Fruit fly (Drosophila melanogaster) whole organism, embryonic: Measurements from ENCODE around the gene Sirt4.

Experiments used
- Ada2b ChIP-seq: fragments of 200-800 bp; sonication (Bioruptor generic); IDR thresholded peaks from 2 replicates; pipeline ENCODE4 v1.3.6; 2022; ENCODE audit warnings: missing biosample characterization, missing genetic modification characterization
- Antp ChIP-seq: fragments of 200-800 bp; sonication (Bioruptor generic); optimal IDR thresholded peaks from 3 replicates; lab custom pipeline; 2016; ENCODE audit warnings: missing biosample characterization, missing genetic modification characterization
- Bdp1 ChIP-seq: fragments of 200-800 bp; sonication (Bioruptor generic); optimal IDR thresholded peaks from 3 replicates; lab custom pipeline; 2016; ENCODE audit warnings: missing biosample characterization, missing genetic modification characterization
- C15 ChIP-seq: fragments of 200-800 bp; sonication (Bioruptor generic); IDR thresholded peaks from 3 replicates; pipeline ENCODE4 v1.3.6; 2022; ENCODE audit warnings: missing biosample characterization, missing genetic modification characterization
- CG10462 ChIP-seq: fragments of 200-800 bp; sonication (Bioruptor generic); optimal IDR thresholded peaks from 2 replicates; lab custom pipeline; 2016; ENCODE audit warnings: missing biosample characterization, missing genetic modification characterization
- CG10565 ChIP-seq: fragments of 200-800 bp; sonication (Bioruptor generic); optimal IDR thresholded peaks from 3 replicates; lab custom pipeline; 2016; ENCODE audit warnings: missing biosample characterization, mild to moderate bottlenecking, missing genetic modification characterization
- CG10654 ChIP-seq: fragments of 200-800 bp; sonication (Bioruptor generic); optimal IDR thresholded peaks from 2 replicates; lab custom pipeline; 2016; ENCODE audit warnings: missing biosample characterization, missing genetic modification characterization
- CG12104 ChIP-seq: fragments of 200-800 bp; sonication (Bioruptor generic); optimal IDR thresholded peaks from 3 replicates; lab custom pipeline; 2016; ENCODE audit warnings: missing biosample characterization, missing genetic modification characterization
- CG12219 ChIP-seq: fragments of 200-800 bp; sonication (Bioruptor generic); optimal IDR thresholded peaks from 3 replicates; lab custom pipeline; 2018; ENCODE audit warnings: missing biosample characterization, mild to moderate bottlenecking, missing genetic modification characterization
- CG12744 ChIP-seq: fragments of 200-800 bp; sonication (Bioruptor generic); optimal IDR thresholded peaks from 2 replicates; lab custom pipeline; 2016; ENCODE audit warnings: missing biosample characterization, missing genetic modification characterization
- CG12769 ChIP-seq: fragments of 200-800 bp; sonication (Bioruptor generic); optimal IDR thresholded peaks from 2 replicates; lab custom pipeline; 2019; ENCODE audit warnings: missing biosample characterization, mild to moderate bottlenecking, missing genetic modification characterization, moderate library complexity
- CG13424 ChIP-seq: fragments of 200-800 bp; sonication (Bioruptor generic); optimal IDR thresholded peaks from 2 replicates; lab custom pipeline; 2019; ENCODE audit warnings: missing biosample characterization, mild to moderate bottlenecking, missing genetic modification characterization, moderate library complexity
- CG14050 ChIP-seq: fragments of 200-800 bp; sonication (Bioruptor generic); IDR thresholded peaks from 3 replicates; pipeline ENCODE4 v1.3.6; 2022; ENCODE audit warnings: missing biosample characterization, missing genetic modification characterization
- CG14667 ChIP-seq: fragments of 200-800 bp; sonication (Bioruptor generic); IDR thresholded peaks from 2 replicates; pipeline ENCODE4 v1.3.6; 2022; ENCODE audit warnings: missing biosample characterization, missing genetic modification characterization
- CG14965 ChIP-seq: fragments of 200-800 bp; sonication (Bioruptor generic); optimal IDR thresholded peaks from 2 replicates; lab custom pipeline; 2016; ENCODE audit warnings: missing biosample characterization, missing genetic modification characterization, borderline replicate concordance
- CG16779 ChIP-seq: fragments of 200-800 bp; sonication (Bioruptor generic); IDR thresholded peaks from 2 replicates; pipeline ENCODE4 v1.3.6; 2022; ENCODE audit warnings: missing biosample characterization, missing genetic modification characterization
- CG17568 ChIP-seq: fragments of 200-800 bp; sonication (Bioruptor generic); optimal IDR thresholded peaks from 2 replicates; lab custom pipeline; 2018; ENCODE audit warnings: missing biosample characterization, mild to moderate bottlenecking, missing genetic modification characterization, moderate library complexity
- CG30431 ChIP-seq: fragments of 200-800 bp; sonication (Bioruptor generic); optimal IDR thresholded peaks from 2 replicates; lab custom pipeline; 2017; ENCODE audit warnings: missing biosample characterization, missing genetic modification characterization
- CG4424 ChIP-seq: fragments of 200-800 bp; sonication (Bioruptor generic); optimal IDR thresholded peaks from 3 replicates; lab custom pipeline; 2016; ENCODE audit warnings: missing biosample characterization, missing genetic modification characterization
- CG4707 ChIP-seq: fragments of 200-800 bp; sonication (Bioruptor generic); optimal IDR thresholded peaks from 2 replicates; lab custom pipeline; 2018; ENCODE audit warnings: missing biosample characterization, mild to moderate bottlenecking, missing genetic modification characterization, moderate library complexity
- CG5953 ChIP-seq: fragments of 200-800 bp; sonication (Bioruptor generic); IDR thresholded peaks from 2 replicates; pipeline ENCODE4 v1.3.6; 2022; ENCODE audit warnings: missing biosample characterization, missing genetic modification characterization
- CG6272 ChIP-seq: fragments of 200-800 bp; sonication (Bioruptor generic); IDR thresholded peaks from 2 replicates; pipeline ENCODE4 v1.3.6; 2022; ENCODE audit warnings: missing biosample characterization, missing genetic modification characterization
- CG6654 ChIP-seq: fragments of 200-800 bp; sonication (Bioruptor generic); optimal IDR thresholded peaks from 2 replicates; lab custom pipeline; 2017; ENCODE audit warnings: missing biosample characterization, mild to moderate bottlenecking, missing genetic modification characterization
- CG6683 ChIP-seq: fragments of 200-800 bp; sonication (Bioruptor generic); optimal IDR thresholded peaks from 2 replicates; lab custom pipeline; 2017; ENCODE audit warnings: missing biosample characterization, mild to moderate bottlenecking, missing genetic modification characterization, missing genetic modification reagents
- CG7556 ChIP-seq: fragments of 200-800 bp; sonication (Bioruptor generic); optimal IDR thresholded peaks from 2 replicates; lab custom pipeline; 2017; ENCODE audit warnings: missing biosample characterization, mild to moderate bottlenecking, missing genetic modification characterization
- CG8924 ChIP-seq: fragments of 200-800 bp; optimal IDR thresholded peaks from 3 replicates; lab custom pipeline; 2019; ENCODE audit warnings: missing biosample characterization, mild to moderate bottlenecking, missing genetic modification characterization, moderate library complexity
- CG9609 ChIP-seq: fragments of 200-800 bp; sonication (Bioruptor generic); optimal IDR thresholded peaks from 3 replicates; lab custom pipeline; 2016; ENCODE audit warnings: missing biosample characterization, missing genetic modification characterization
- Dp ChIP-seq: fragments of 200-800 bp; sonication (Bioruptor generic); optimal IDR thresholded peaks from 2 replicates; lab custom pipeline; 2018; ENCODE audit warnings: missing biosample characterization, mild to moderate bottlenecking, missing genetic modification characterization, moderate library complexity
- HmgD ChIP-seq: fragments of 200-800 bp; sonication (Bioruptor generic); optimal IDR thresholded peaks from 3 replicates; lab custom pipeline; 2016; ENCODE audit warnings: missing biosample characterization, missing genetic modification characterization
- Hr3 ChIP-seq: fragments of 200-800 bp; sonication (Bioruptor generic); optimal IDR thresholded peaks from 3 replicates; lab custom pipeline; 2016; ENCODE audit warnings: missing biosample characterization, missing genetic modification characterization
- Med ChIP-seq: fragments of 200-800 bp; sonication (Bioruptor generic); peaks from one replicate; lab custom pipeline; 2016; ENCODE audit warnings: missing biosample characterization, missing genetic modification characterization, mild to moderate bottlenecking, inconsistent platforms, moderate library complexity
- NC2α ChIP-seq: fragments of 200-800 bp; sonication (Bioruptor generic); optimal IDR thresholded peaks from 2 replicates; lab custom pipeline; 2016; ENCODE audit warnings: missing biosample characterization, missing genetic modification characterization
- Nf-YC ChIP-seq: fragments of 200-800 bp; optimal IDR thresholded peaks from 3 replicates; lab custom pipeline; 2019; ENCODE audit warnings: missing biosample characterization, mild to moderate bottlenecking, missing genetic modification characterization, moderate library complexity
- Pdp1 ChIP-seq, 2 experiments: fragments of 200-800 bp; sonication (Bioruptor generic); optimal IDR thresholded peaks; 3 replicates each; lab custom pipeline; 2016; ENCODE audit warnings: missing biosample characterization in 2 of 2, missing genetic modification characterization in 2 of 2, mild to moderate bottlenecking in 1 of 2, moderate library complexity in 1 of 2
- Ptx1 ChIP-seq: fragments of 200-800 bp; sonication (Bioruptor generic); IDR thresholded peaks from 2 replicates; pipeline ENCODE4 v1.3.6; 2022; ENCODE audit warnings: missing biosample characterization, missing genetic modification characterization
- Sry-β ChIP-seq: fragments of 200-800 bp; sonication (Bioruptor generic); optimal IDR thresholded peaks from 2 replicates; lab custom pipeline; 2018; ENCODE audit warnings: missing biosample characterization, mild to moderate bottlenecking, missing genetic modification characterization, moderate library complexity
- Tbp ChIP-seq: fragments of >200 bp; optimal IDR thresholded peaks from 2 replicates; lab custom pipeline; 2018; ENCODE audit warnings: missing biosample characterization, missing genetic modification characterization
- Xrp1 ChIP-seq: fragments of 200-800 bp; sonication (Bioruptor generic); IDR thresholded peaks from 2 replicates; pipeline ENCODE4 v1.3.6; 2022; ENCODE audit warnings: missing biosample characterization, missing genetic modification characterization
- bab2 ChIP-seq: fragments of 200-800 bp; sonication (Bioruptor generic); optimal IDR thresholded peaks from 2 replicates; lab custom pipeline; 2016; ENCODE audit warnings: missing biosample characterization, missing genetic modification characterization
- eve ChIP-seq, 2 experiments: fragments of >200 bp; optimal IDR thresholded peaks; 2 replicates each; lab custom pipeline; 2017; ENCODE audit warnings: missing biosample characterization in 2 of 2, missing genetic modification characterization in 2 of 2
- fru ChIP-seq: fragments of >200 bp; optimal IDR thresholded peaks from 2 replicates; lab custom pipeline; 2017
- p53 ChIP-seq: fragments of 200-800 bp; sonication (Bioruptor generic); optimal IDR thresholded peaks from 2 replicates; lab custom pipeline; 2016; ENCODE audit warnings: missing biosample characterization, missing genetic modification characterization
- prd ChIP-seq, 3 experiments: fragments of >200 bp in 2 of 3; fragments of 200-800 bp in 1 of 3; sonication (Bioruptor generic) in 1 of 3; optimal IDR thresholded peaks in 2 of 3; IDR thresholded peaks in 1 of 3; 2 replicates in 2 of 3; 3 replicates in 1 of 3; pipeline versions ENCODE4 v1.3.6 to Lab custom; 2017 to 2022; ENCODE audit warnings: missing biosample characterization in 1 of 3, missing genetic modification characterization in 1 of 3
- sens ChIP-seq: fragments of 200-800 bp; sonication (Bioruptor generic); peaks from one replicate; lab custom pipeline; 2016; ENCODE audit warnings: missing biosample characterization, missing genetic modification characterization
- sens-2 ChIP-seq: fragments of 200-800 bp; sonication (Bioruptor generic); IDR thresholded peaks from 2 replicates; pipeline ENCODE4 v1.3.6; 2022; ENCODE audit warnings: missing biosample characterization, missing genetic modification characterization
- shn ChIP-seq: fragments of 200-800 bp; sonication (Bioruptor generic); optimal IDR thresholded peaks from 3 replicates; lab custom pipeline; 2016; ENCODE audit warnings: missing biosample characterization, missing genetic modification characterization
- sim ChIP-seq: fragments of 200-800 bp; sonication (Bioruptor generic); IDR thresholded peaks from 2 replicates; pipeline ENCODE4 v1.3.6; 2022; ENCODE audit warnings: missing biosample characterization, missing genetic modification characterization
- sug ChIP-seq: fragments of 200-800 bp; optimal IDR thresholded peaks from 2 replicates; lab custom pipeline; 2019; ENCODE audit warnings: missing biosample characterization, mild to moderate bottlenecking, missing genetic modification characterization, moderate library complexity
- tin ChIP-seq: fragments of 200-800 bp; sonication (Bioruptor generic); optimal IDR thresholded peaks from 3 replicates; lab custom pipeline; 2016; ENCODE audit warnings: missing biosample characterization, missing genetic modification characterization
- trh ChIP-seq: fragments of 200-800 bp; sonication (Bioruptor generic); optimal IDR thresholded peaks from 2 replicates; lab custom pipeline; 2016; ENCODE audit warnings: missing biosample characterization, missing genetic modification characterization
- zf30C ChIP-seq: fragments of 200-800 bp; sonication (Bioruptor generic); optimal IDR thresholded peaks from 3 replicates; lab custom pipeline; 2018; ENCODE audit warnings: missing biosample characterization, mild to moderate bottlenecking, missing genetic modification characterization

Gene Sirt4

DNA sequence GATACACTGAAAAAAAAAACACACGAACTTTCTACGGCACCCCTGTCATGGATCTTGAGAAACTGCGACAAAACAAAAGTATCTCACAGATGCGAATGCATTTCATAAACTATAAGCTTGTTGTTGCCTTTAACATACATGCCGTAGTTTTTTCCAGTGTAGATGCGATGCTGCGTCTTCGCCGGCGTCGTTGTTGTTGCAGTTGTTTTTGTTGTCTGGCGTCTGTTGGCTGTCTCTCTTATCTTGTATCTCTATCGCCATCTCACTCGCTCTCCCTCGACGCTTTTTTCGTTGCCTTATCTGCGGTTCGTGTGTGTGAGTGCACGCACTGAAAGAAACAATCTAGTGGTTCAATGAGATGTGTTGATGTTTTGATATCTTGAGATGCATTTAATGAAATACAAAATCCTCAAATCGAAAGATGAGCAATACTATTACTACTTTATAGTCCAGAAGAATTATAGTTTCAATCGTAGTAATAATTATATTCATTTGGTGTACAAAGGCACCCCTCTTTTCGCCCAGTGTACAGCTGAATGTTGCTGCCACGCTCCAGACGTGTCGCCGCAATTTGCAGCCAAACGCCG is 30.8 kb upstream of the Sirt4 start (continued):
- TF ChIP-seq Dp (GFP tag; lab: Kevin White, UChicago) (no peak), CG6654 (GFP tag; lab: Kevin White, UChicago) (peak; percentile 69), CG12769 (peak; percentile 91), p53 (peak; percentile 96), shn (peak; percentile 96), CG10565 (peak; percentile 94), fru (no peak), CG14965 (GFP tag; lab: Kevin White, UChicago) (peak; percentile 92), sim (GFP tag; lab: Robert Waterston, UW) (peak; percentile 97), Ada2b (peak; percentile 95), CG13424 (tag; lab: Kevin White, UChicago) (peak; percentile 95), CG6683 (GFP tag; lab: Kevin White, UChicago) (peak; percentile 87), CG14667 (GFP tag; lab: Robert Waterston, UW) (peak; percentile 93), bab2 (GFP tag; lab: Kevin White, UChicago) (peak; percentile 97), CG12104 (GFP tag; lab: Kevin White, UChicago) (peak; percentile 95), CG7556 (GFP tag; lab: Kevin White, UChicago) (peak; percentile 96), CG10654 (peak; percentile 97), tin (GFP tag; lab: Kevin White, UChicago) (peak; percentile 98), CG5953 (GFP tag; lab: Robert Waterston, UW) (peak; percentile 96), Ptx1 (peak; percentile 96), C15 (GFP tag; lab: Robert Waterston, UW) (peak; percentile 87; the same call in 2 of the 3 replicates), CG12219 (GFP tag; lab: Kevin White, UChicago) (peak; percentile 93), Med (GFP tag; lab: Kevin White, UChicago) (peak; percentile 99), Tbp (GFP tag; lab: Kevin White, UChicago) (no peak), Hr3 (GFP tag; lab: Kevin White, UChicago) (peak; percentile 95), Nf-YC (tag; lab: Kevin White, UChicago) (peak; percentile 64), CG10462 (peak; percentile 97), eve (GFP tag; optimal IDR thresholded peaks at IDR 0.05; lab: Kevin White, UChicago) (peak in 1 of 2 experiments; percentile 90), Sry-β (GFP tag; lab: Kevin White, UChicago) (peak; percentile 69), prd (optimal IDR thresholded peaks at IDR 0.05; lab: Kevin White, UChicago) (no peak), prd (GFP tag; IDR thresholded peaks at IDR 0.05; lab: Robert Waterston, UW) (peak; percentile 98), trh (GFP tag; lab: Kevin White, UChicago) (peak; percentile 90), CG17568 (GFP tag; lab: Kevin White, UChicago) (peak; percentile 89), CG4707 (GFP tag; lab: Kevin White, UChicago) (peak; percentile 80), CG8924 (tag; lab: Kevin White, UChicago) (peak; percentile 77), Pdp1 (GFP tag; optimal IDR thresholded peaks at IDR 0.05; lab: Kevin White, UChicago) (peak; percentile 97 to 98), Xrp1 (GFP tag; lab: Robert Waterston, UW) (peak; percentile 98), CG16779 (GFP tag; lab: Robert Waterston, UW) (peak; percentile 93), Bdp1 (GFP tag; lab: Kevin White, UChicago) (peak; percentile 90), sug (peak; percentile 50), CG14050 (peak; percentile 94), sens-2 (GFP tag; lab: Robert Waterston, UW) (peak; percentile 95), Antp (GFP tag; lab: Kevin White, UChicago) (peak; percentile 99), CG4424 (GFP tag; lab: Kevin White, UChicago) (peak; percentile 98), HmgD (peak; percentile 97), CG12744 (peak; percentile 96), sens (peak; percentile 100), CG9609 (GFP tag; lab: Kevin White, UChicago) (peak; percentile 98), NC2α (GFP tag; lab: Kevin White, UChicago) (peak; percentile 93), zf30C (GFP tag; lab: Kevin White, UChicago) (peak; percentile 98), CG30431 (GFP tag; lab: Kevin White, UChicago) (peak; percentile 97), CG6272 (GFP tag; lab: Robert Waterston, UW) (peak; percentile 89)
